Fruit fly (Drosophila melanogaster): ENCODE results near the gene nAChRbeta2.

- TF ChIP-seq rn (GFP tag; IDR thresholded peaks at IDR 0.05) = no peak
- TF ChIP-seq CG34367 (tag; optimal IDR thresholded peaks at IDR 0.05) = no peak
- TF ChIP-seq Ets98B (GFP tag; IDR thresholded peaks at IDR 0.05) = no peak
- TF ChIP-seq CG12605 (GFP tag; IDR thresholded peaks at IDR 0.05) = no peak
- no peak for TF ChIP-seq CG4496 (GFP tag; IDR thresholded peaks at IDR 0.05)
- no peak for TF ChIP-seq D1 (tag; optimal IDR thresholded peaks at IDR 0.05)
- TF ChIP-seq fd96Ca (GFP tag; IDR thresholded peaks at IDR 0.05) = no peak
- no peak for TF ChIP-seq CG15710 (tag; optimal IDR thresholded peaks at IDR 0.05)
- TF ChIP-seq Snoo (tag; optimal IDR thresholded peaks at IDR 0.05) = no peak
- TF ChIP-seq EcR (GFP tag; optimal IDR thresholded peaks at IDR 0.05) = no peak
- TF ChIP-seq CG14655 (GFP tag; optimal IDR thresholded peaks at IDR 0.05) = no peak
- TF ChIP-seq CG10348 (GFP tag; IDR thresholded peaks at IDR 0.05) = no peak
- no peak for TF ChIP-seq gl (tag; optimal IDR thresholded peaks at IDR 0.05)
These were observed 40.2 kb upstream of the nAChRbeta2 start for dm6 chr3R:24555150-24555549.

Measured in whole organism, pupa.